Fruit fly (Drosophila melanogaster) whole organism, prepupa: ENCODE data around the gene sti.

Experiments
- CG11294 ChIP-seq: fragments of 200-800 bp; sonication (Bioruptor generic); IDR thresholded peaks from 2 replicates; pipeline ENCODE4 v1.3.6; 2022; ENCODE audit warnings: missing biosample characterization, missing genetic modification characterization
- CG15336 ChIP-seq: fragments of 200-800 bp; sonication (Bioruptor generic); IDR thresholded peaks from 2 replicates; pipeline ENCODE4 v1.3.6; 2022; ENCODE audit warnings: missing biosample characterization, missing genetic modification characterization
- CG16779 ChIP-seq: fragments of 200-800 bp; sonication (Bioruptor generic); optimal IDR thresholded peaks from 3 replicates; lab custom pipeline; 2017; ENCODE audit warnings: missing biosample characterization, mild to moderate bottlenecking, missing genetic modification characterization
- CG34406 ChIP-seq: fragments of 200-800 bp; sonication (Bioruptor generic); optimal IDR thresholded peaks from 3 replicates; lab custom pipeline; 2016; ENCODE audit warnings: missing biosample characterization, missing genetic modification characterization
- CG6792 ChIP-seq: fragments of 200-800 bp; sonication (Bioruptor generic); optimal IDR thresholded peaks from 3 replicates; lab custom pipeline; 2016; ENCODE audit warnings: missing biosample characterization, missing genetic modification characterization
- Ets21C ChIP-seq: fragments of 200-800 bp; sonication (Bioruptor generic); optimal IDR thresholded peaks from 3 replicates; lab custom pipeline; 2016; ENCODE audit warnings: missing biosample characterization, missing genetic modification characterization
- Gug ChIP-seq: fragments of 200-800 bp; sonication (Bioruptor generic); IDR thresholded peaks from 2 replicates; pipeline ENCODE4 v1.3.6; 2022; ENCODE audit warnings: missing biosample characterization, missing genetic modification characterization
- Lpt ChIP-seq: fragments of 200-800 bp; sonication (Bioruptor generic); optimal IDR thresholded peaks from 3 replicates; lab custom pipeline; 2016; ENCODE audit warnings: missing biosample characterization, missing genetic modification characterization
- Sox102F ChIP-seq: fragments of 200-800 bp; sonication (Bioruptor generic); optimal IDR thresholded peaks from 2 replicates; lab custom pipeline; 2016; ENCODE audit warnings: missing biosample characterization, mild to moderate bottlenecking, missing genetic modification characterization
- Sox14 ChIP-seq: fragments of 200-800 bp; sonication (Bioruptor generic); optimal IDR thresholded peaks from 3 replicates; lab custom pipeline; 2016; ENCODE audit warnings: missing biosample characterization, missing genetic modification characterization
- dac ChIP-seq: fragments of 200-800 bp; sonication (Bioruptor generic); optimal IDR thresholded peaks from 2 replicates; lab custom pipeline; 2017; ENCODE audit warnings: missing biosample characterization, mild to moderate bottlenecking, missing genetic modification characterization
- dsx ChIP-seq: fragments of 200-800 bp; optimal IDR thresholded peaks from 3 replicates; lab custom pipeline; 2019; ENCODE audit warnings: missing biosample characterization, mild to moderate bottlenecking, missing genetic modification characterization, moderate library complexity; ENCODE audit not compliant: poor library complexity, severe bottlenecking
- pdm3 ChIP-seq: fragments of 200-800 bp; sonication (Bioruptor generic); optimal IDR thresholded peaks from 3 replicates; lab custom pipeline; 2016; ENCODE audit warnings: missing biosample characterization, missing genetic modification characterization
- ss ChIP-seq, 2 experiments: fragments of 200-800 bp; sonication (Bioruptor generic); optimal IDR thresholded peaks; 2 replicates in 1 of 2; 3 replicates in 1 of 2; lab custom pipeline; 2017 to 2018; ENCODE audit warnings: mild to moderate bottlenecking in 2 of 2, missing biosample characterization in 2 of 2, missing genetic modification characterization in 2 of 2, moderate library complexity in 1 of 2

DNA sequence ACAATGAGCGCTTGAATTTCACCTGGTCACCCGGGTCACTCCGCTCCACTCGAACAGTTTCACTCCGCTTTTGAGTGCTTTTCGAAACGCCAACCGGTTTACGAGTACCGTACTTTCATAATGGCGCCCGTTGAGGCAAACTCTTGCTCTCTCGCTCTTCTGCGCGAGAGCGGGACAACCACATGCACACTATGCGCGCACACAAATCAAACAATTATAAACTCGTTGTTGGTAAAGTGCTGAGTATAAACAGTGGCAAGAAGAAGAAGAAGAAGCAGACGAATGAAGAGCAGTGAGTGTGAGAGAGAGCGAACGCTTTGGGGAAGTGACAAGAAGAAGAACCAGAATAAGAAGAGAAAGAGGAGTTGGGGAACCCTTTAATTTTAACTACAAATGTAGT lies 46.6 kb downstream of the sti start, which contains the start of gene eyg:
- TF ChIP-seq CG15336 (GFP tag; lab: Robert Waterston, UW) = no peak; the same call in 1 of the 2 replicates
- TF ChIP-seq Ets21C = no peak
- TF ChIP-seq CG11294 (GFP tag; lab: Robert Waterston, UW) = no peak
- TF ChIP-seq Gug (GFP tag; lab: Robert Waterston, UW) = no peak
- TF ChIP-seq Sox102F (GFP tag; lab: Kevin White, UChicago) = no peak
- no peak for TF ChIP-seq Lpt
- no peak for TF ChIP-seq dsx (GFP tag; lab: Kevin White, UChicago)
- TF ChIP-seq dac = no peak
- no peak for TF ChIP-seq ss (GFP tag; optimal IDR thresholded peaks at IDR 0.05; lab: Kevin White, UChicago)
- no peak for TF ChIP-seq Sox14 (GFP tag; lab: Kevin White, UChicago)
- TF ChIP-seq CG6792 (GFP tag; lab: Kevin White, UChicago) = peak; percentile 9
- TF ChIP-seq CG34406 (GFP tag; lab: Kevin White, UChicago) = no peak
- TF ChIP-seq CG16779 (tag; lab: Kevin White, UChicago) = no peak
- TF ChIP-seq pdm3 (GFP tag; lab: Kevin White, UChicago) = no peak
